Worm (Caenorhabditis elegans) whole organism, mixed stage, embryonic: ENCODE results near the gene tag-89.
A peak's percentile ranks its signal among the peaks of the same experiment; 100 is the strongest.
"Not testable (repeated sequence)": the region's sequence is repeated elsewhere in the genome, so short reads cannot be mapped to it uniquely, and the experiment has no call there.

Source experiments
- M03D4.4 ChIP-seq: sonication (generic microtip); optimal IDR thresholded peaks from 2 replicates; lab custom pipeline; 2017; ENCODE audit warnings: mild to moderate bottlenecking, missing genetic modification characterization, missing compliant biosample characterization
- bed-3 ChIP-seq: fragments of 200-800 bp; sonication (Bioruptor generic); optimal IDR thresholded peaks from 3 replicates; lab custom pipeline; 2018; ENCODE audit warnings: mild to moderate bottlenecking, missing genetic modification characterization, moderate library complexity, missing compliant biosample characterization
- ceh-39 ChIP-seq: fragments of 150-350 bp; optimal IDR thresholded peaks from 2 replicates; lab custom pipeline; 2014; ENCODE audit warnings: missing biosample characterization, missing genetic modification characterization
- ceh-43 ChIP-seq: fragments of 200-800 bp; sonication (Bioruptor generic); optimal IDR thresholded peaks from 2 replicates; lab custom pipeline; 2018; ENCODE audit warnings: mild to moderate bottlenecking, missing genetic modification characterization, moderate library complexity, missing compliant biosample characterization
- ceh-83 ChIP-seq: fragments of 200-800 bp; sonication (Bioruptor generic); optimal IDR thresholded peaks from 2 replicates; lab custom pipeline; 2018; ENCODE audit warnings: mild to moderate bottlenecking, missing genetic modification characterization, missing compliant biosample characterization
- ces-1 ChIP-seq: fragments of 150-350 bp; optimal IDR thresholded peaks from 2 replicates; lab custom pipeline; 2014; ENCODE audit warnings: missing biosample characterization, missing genetic modification reagents, missing genetic modification characterization
- cnd-1 ChIP-seq: fragments of 200-800 bp; sonication (Bioruptor generic); optimal IDR thresholded peaks from 2 replicates; lab custom pipeline; 2018; ENCODE audit warnings: mild to moderate bottlenecking, missing genetic modification characterization, missing compliant biosample characterization
- drap-1 ChIP-seq: fragments of 200-800 bp; sonication (Bioruptor generic); optimal IDR thresholded peaks from 3 replicates; lab custom pipeline; 2018; ENCODE audit warnings: mild to moderate bottlenecking, missing genetic modification characterization, missing compliant biosample characterization
- elt-1 ChIP-seq: sonication (generic microtip); optimal IDR thresholded peaks from 2 replicates; lab custom pipeline; 2017; ENCODE audit warnings: missing genetic modification characterization, mild to moderate bottlenecking, missing compliant biosample characterization, antibody characterized with exemption, moderate library complexity, borderline replicate concordance; ENCODE audit not compliant: insufficient read depth
- ham-2 ChIP-seq: fragments of 200-800 bp; sonication (Bioruptor generic); optimal IDR thresholded peaks from 2 replicates; lab custom pipeline; 2018; ENCODE audit warnings: mild to moderate bottlenecking, missing genetic modification characterization, missing compliant biosample characterization
- lin-13 ChIP-seq: fragments of 150-350 bp; optimal IDR thresholded peaks from 2 replicates; lab custom pipeline; 2014; ENCODE audit warnings: missing biosample characterization, missing genetic modification characterization
- lin-32 ChIP-seq: fragments of 200-800 bp; sonication (Bioruptor generic); optimal IDR thresholded peaks from 2 replicates; lab custom pipeline; 2018; ENCODE audit warnings: mild to moderate bottlenecking, missing genetic modification characterization, missing compliant biosample characterization
- lsy-2 ChIP-seq: fragments of 150-350 bp; optimal IDR thresholded peaks from 2 replicates; lab custom pipeline; 2014; ENCODE audit warnings: missing biosample characterization, missing genetic modification characterization
- mep-1 ChIP-seq: fragments of 150-350 bp; optimal IDR thresholded peaks from 2 replicates; lab custom pipeline; 2017; ENCODE audit warnings: missing biosample characterization, missing genetic modification reagents, missing genetic modification characterization, inconsistent platforms
- nhr-2 ChIP-seq: fragments of 150-350 bp; optimal IDR thresholded peaks from 2 replicates; lab custom pipeline; 2014; ENCODE audit warnings: missing biosample characterization, missing genetic modification characterization
- nhr-28 ChIP-seq: fragments of 150-350 bp; optimal IDR thresholded peaks from 2 replicates; lab custom pipeline; 2014; ENCODE audit warnings: missing biosample characterization, missing genetic modification characterization
- pha-4 ChIP-seq: fragments of 150-350 bp; optimal IDR thresholded peaks from 2 replicates; lab custom pipeline; 2018; ENCODE audit warnings: missing biosample characterization, missing genetic modification reagents, missing genetic modification characterization
- sem-2 ChIP-seq: fragments of 200-800 bp; sonication (Bioruptor generic); optimal IDR thresholded peaks from 2 replicates; lab custom pipeline; 2018; ENCODE audit warnings: mild to moderate bottlenecking, missing genetic modification characterization, missing compliant biosample characterization
- snpc-4 ChIP-seq: fragments of 150-350 bp; optimal IDR thresholded peaks from 2 replicates; lab custom pipeline; 2014; ENCODE audit warnings: missing biosample characterization, missing genetic modification characterization
- tbx-8 ChIP-seq: fragments of 200-800 bp; sonication (Bioruptor generic); optimal IDR thresholded peaks from 2 replicates; lab custom pipeline; 2018; ENCODE audit warnings: mild to moderate bottlenecking, missing genetic modification characterization, moderate library complexity, missing compliant biosample characterization
- unc-120 ChIP-seq: sonication (generic microtip); optimal IDR thresholded peaks from 2 replicates; lab custom pipeline; 2017; ENCODE audit warnings: missing genetic modification characterization, missing compliant biosample characterization; ENCODE audit not compliant: poor library complexity, severe bottlenecking
- unc-62 ChIP-seq: fragments of 150-350 bp; optimal IDR thresholded peaks from 2 replicates; lab custom pipeline; 2014; ENCODE audit warnings: missing biosample characterization, missing genetic modification reagents, missing genetic modification characterization
- zip-8 ChIP-seq: fragments of 150-350 bp; optimal IDR thresholded peaks from 2 replicates; lab custom pipeline; 2014; ENCODE audit warnings: missing biosample characterization, missing genetic modification characterization

tag-89 gene

DNA sequence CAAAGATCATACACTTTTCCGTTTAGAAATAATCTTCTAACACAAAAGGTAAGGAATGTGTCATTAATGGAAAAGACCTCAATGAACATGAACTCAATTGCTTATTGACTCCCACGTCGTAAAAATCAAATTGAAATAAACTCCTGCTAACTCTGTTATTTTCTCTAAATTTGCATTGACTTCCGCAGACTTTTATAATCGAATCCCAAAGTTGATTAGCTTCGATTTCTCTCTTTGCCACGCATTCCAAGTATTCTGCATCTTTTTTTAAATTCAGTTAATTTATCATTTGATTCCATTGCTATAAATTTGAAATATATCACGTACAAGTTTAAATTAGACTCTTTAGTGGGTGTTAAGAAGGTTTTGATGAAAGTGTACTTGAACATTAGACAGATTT lies 5.7 kb upstream of the tag-89 start:
- TF ChIP-seq ces-1 (GFP tag; lab: Kevin White, UChicago) = peak; percentile 49
- TF ChIP-seq lin-32 (GFP tag; lab: Kevin White, UChicago) = no peak
- TF ChIP-seq, all 35 proteins: peak for 1

DNA sequence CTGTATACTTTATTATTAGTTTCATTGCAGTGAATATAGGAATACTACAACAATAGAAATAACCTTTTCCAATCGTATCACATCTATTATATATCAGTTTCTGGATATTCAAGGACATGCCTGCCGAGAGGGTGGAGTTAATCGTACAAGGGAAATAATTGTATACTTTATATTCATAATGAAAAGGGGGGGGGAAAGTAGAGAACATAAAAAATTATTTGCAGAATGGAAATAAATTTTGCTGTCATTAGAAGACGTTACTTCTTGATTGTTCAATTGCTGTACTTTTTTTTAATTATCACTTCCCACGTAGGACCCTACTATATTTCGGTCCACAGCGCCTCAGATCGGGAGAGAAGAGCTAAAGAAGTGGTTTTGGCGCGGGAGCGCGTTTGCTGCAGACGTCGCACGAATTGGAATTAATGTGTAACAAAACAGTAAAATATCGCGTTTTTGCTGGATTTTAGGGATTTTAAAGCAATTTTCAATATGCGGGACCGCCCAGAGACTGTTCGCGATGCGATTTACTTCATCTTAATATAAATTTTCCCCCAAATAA lies 4.0 kb downstream of the tag-89 start, which contains the start of gene dsl-6:
Gene dsl-6, minus strand, starts transcription at position 51 of the 559 bp plus-strand sequence.
- not testable (repeated sequence) for TF ChIP-seq ham-2; drap-1; elt-1 (tag; lab: Kevin White, UChicago)

DNA sequence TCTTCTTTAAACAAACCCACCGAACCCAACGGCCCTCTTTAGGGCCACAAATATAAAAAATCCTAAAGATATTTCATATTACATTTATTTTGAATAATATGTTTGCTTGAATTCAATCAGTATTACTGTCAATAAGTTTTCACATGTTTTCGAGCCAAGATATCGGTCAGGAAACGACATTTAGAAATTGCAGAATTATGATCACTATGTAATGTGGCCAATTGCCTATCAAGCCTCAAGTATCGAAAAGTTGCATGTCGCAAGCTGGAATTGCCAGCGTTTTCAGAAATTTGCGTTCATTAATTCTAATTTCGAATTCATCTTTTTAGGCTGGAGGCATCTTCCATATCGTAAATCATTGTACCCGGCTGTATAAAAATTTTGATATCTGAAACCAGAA lies 7.1 kb downstream of the tag-89 start:
- TF ChIP-seq lin-32 (GFP tag; lab: Kevin White, UChicago) = no peak
- TF ChIP-seq zip-8 = no peak
- no peak for TF ChIP-seq bed-3 (GFP tag; lab: Kevin White, UChicago)
- TF ChIP-seq, all 35 proteins: peak for 0

DNA sequence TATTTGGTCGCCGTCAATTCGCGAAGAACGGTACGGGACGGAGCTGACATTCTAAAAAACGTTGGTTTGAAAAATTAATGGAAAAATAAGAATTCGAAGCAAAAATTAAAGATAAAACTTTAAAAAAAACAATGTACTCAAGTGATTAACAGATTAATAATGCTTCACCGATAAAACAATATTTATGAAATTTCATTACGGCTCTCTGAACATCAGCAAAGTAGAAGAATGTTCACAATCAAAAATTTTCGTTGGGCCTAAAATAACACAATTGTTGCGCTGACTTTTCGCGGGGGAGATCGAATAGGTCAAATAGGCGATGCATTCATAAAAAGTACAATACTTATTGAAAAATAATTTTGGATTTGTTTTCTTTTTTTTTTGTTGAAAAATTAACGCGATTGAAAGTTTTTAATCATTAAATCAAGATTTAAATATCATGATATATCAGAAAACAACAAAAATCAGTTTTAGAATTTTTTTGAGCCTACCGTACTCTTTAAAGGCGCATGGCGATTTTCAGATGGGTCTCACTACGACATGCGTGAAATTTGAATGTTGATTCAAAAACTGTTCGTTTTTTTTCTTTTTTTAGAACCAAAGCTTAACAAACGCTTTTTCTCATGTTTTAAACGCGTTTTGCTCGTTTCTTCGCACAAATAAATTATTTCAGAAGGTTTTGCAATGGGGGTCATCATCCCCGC lies 9.1 kb downstream of the tag-89 start, which contains the start of the genes memi-3 and cyp-31A2:
Gene memi-3, minus strand, starts transcription at position 51 of the 704 bp plus-strand sequence.
Gene cyp-31A2, plus strand, starts transcription at position 674 of the 704 bp plus-strand sequence.
- TF ChIP-seq snpc-4 (tag; lab: Kevin White, UChicago) = no peak
- TF ChIP-seq lsy-2 (tag; lab: Kevin White, UChicago) = no peak
- TF ChIP-seq unc-120 = no peak
- TF ChIP-seq, all 35 proteins: peak for 0

DNA sequence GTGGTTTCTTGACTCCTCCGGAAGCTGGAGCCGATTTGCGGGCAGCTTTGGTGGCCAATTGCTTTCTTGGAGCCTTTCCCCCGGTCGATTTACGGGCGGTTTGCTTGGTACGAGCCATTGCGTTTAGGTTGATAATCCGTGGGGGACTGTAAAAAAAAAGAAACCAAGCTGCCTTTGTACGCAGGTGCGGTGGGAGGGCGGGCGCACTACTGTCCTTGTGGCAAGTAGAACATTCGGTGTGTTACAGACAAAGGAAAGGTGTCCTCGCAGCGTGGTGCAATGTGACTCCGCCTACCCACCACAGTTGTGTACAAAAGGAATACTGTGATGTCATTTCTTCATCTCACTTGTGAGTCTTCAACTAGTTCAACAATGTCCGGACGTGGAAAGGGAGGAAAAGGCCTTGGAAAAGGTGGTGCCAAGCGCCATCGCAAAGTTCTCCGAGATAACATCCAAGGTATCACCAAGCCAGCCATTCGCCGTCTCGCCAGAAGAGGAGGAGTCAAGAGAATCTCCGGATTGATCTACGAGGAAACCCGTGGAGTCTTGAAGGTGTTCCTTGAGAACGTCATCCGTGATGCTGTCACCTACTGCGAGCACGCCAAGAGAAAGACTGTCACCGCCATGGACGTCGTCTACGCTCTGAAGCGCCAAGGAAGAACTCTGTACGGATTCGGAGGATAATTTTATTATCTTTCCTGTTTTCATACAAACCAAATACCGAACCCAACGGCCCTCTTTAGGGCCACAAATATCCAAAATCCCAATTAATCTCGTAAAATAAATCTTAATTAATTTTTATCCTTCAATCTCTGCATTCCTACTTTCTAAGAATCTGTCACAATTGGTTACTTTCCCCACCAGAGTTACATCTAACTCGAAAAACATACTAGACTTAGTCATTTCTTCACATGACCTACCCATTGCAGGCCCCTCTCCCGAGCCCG lies 12.7 kb downstream of the tag-89 start, which contains the start of the genes his-63 and his-64:
Gene his-63, minus strand, starts transcription at position 118 of the 947 bp plus-strand sequence.
Gene his-64, plus strand, starts transcription at position 373 of the 947 bp plus-strand sequence.
- TF ChIP-seq cnd-1 (tag; lab: Kevin White, UChicago) (peak; percentile 52), lin-13 (peak; percentile 31), tbx-8 (GFP tag; lab: Kevin White, UChicago) (peak; percentile 12), M03D4.4 (tag; lab: Kevin White, UChicago) (peak; percentile 3), sem-2 (GFP tag; lab: Kevin White, UChicago) (peak; percentile 42)
- TF ChIP-seq, all 35 proteins: peak for 5; not testable (repeated sequence) for 30

DNA sequence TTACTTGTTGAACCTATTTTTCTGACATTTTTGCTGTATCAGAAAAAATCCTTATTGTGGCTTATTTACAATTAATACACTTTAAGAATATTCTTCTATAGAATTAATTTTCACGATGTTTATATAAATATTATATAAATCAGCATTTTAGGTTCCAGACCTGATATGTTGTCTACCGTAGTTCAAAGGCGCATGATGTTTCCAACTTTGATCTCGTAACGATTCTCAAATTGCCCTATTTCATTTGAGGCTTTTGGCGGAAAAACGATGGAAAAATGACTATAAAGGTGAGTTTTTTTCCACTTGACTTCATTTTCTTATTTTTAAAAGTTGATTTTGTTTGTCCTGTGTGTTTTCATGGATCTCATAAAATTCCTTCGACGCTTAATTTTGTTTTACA lies 15.7 kb downstream of the tag-89 start, which contains the start of gene gfat-2:
Gene gfat-2, plus strand, starts transcription at position 145 of the 400 bp plus-strand sequence.
- TF ChIP-seq tbx-8 (GFP tag; lab: Kevin White, UChicago) (no peak), snpc-4 (tag; lab: Kevin White, UChicago) (no peak), bed-3 (GFP tag; lab: Kevin White, UChicago) (no peak), nhr-2 (no peak), ceh-83 (GFP tag; lab: Kevin White, UChicago) (no peak), sem-2 (GFP tag; lab: Kevin White, UChicago) (no peak), unc-120 (no peak), pha-4 (no peak), ceh-43 (GFP tag; lab: Kevin White, UChicago) (no peak), unc-62 (GFP tag; lab: Kevin White, UChicago) (no peak)
- TF ChIP-seq, all 35 proteins: peak for 0

DNA sequence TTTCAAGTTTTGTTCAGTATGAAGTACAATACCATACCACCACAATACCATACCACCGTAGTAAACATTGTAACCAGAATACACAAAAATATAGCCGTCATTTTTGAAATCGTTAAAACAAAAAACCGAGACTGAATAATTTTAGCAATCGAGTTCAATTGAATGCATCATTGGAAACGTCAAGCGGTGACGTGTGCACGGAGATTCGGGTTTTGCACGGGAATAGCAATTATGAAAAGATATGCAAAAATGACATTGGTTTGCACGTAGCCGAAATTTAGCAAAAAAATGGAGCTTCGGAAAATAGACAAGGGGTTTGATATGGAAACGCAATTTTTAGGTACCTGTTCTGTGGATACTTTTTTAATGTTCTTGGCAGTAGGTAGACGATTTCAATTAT lies 20.6 kb downstream of the tag-89 start, which contains the start of gene F22B3.10:
Gene F22B3.10, minus strand, starts transcription at position 101 of the 400 bp plus-strand sequence.
- TF ChIP-seq nhr-28 (tag; lab: Kevin White, UChicago) (no peak), ceh-39 (tag; lab: Kevin White, UChicago) (no peak), ham-2 (no peak), sem-2 (GFP tag; lab: Kevin White, UChicago) (no peak), ces-1 (GFP tag; lab: Kevin White, UChicago) (no peak), mep-1 (tag; lab: Kevin White, UChicago) (no peak), zip-8 (no peak)
